Worm (Caenorhabditis elegans): ENCODE measurements around the gene picc-1.

DNA sequence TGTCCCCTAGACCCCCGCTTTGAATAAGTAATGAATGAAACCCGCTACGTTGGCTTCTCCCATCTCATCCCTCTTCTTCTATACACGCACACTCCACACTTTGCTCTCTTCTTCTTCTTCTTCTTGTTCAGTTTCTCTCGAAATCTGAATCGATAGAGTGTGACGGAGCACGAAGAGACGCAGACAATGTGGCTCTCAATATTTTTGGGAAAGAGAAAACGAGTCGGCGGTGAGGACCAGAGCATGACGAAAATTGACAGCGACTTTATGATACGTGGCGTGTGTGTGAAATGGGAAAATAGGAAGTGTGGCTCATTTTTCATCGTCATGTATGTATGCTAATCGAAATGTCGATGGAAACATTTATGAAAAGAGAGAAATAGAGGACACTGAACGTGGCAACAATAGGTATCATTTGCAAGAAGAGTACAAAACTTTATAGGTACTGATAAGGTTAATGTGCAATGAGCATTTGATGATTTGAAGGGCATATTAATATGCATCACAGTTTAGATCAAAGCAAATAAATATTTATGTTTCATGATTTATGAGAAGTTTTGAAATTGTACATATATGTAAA is 27.2 kb upstream of the picc-1 start:
- TF ChIP-seq hmg-4 (GFP tag; optimal IDR thresholded peaks at IDR 0.05) (no peak), sea-1 (GFP tag; conservative IDR thresholded peaks at IDR 0.05) (no peak), ama-1 (optimal IDR thresholded peaks at IDR 0.05) (no peak), scrt-1 (GFP tag; IDR thresholded peaks at IDR 0.05) (no peak)

All from whole organism, early embryonic.